Worm (Caenorhabditis elegans): ENCODE measurements around the gene rsr-2.

DNA sequence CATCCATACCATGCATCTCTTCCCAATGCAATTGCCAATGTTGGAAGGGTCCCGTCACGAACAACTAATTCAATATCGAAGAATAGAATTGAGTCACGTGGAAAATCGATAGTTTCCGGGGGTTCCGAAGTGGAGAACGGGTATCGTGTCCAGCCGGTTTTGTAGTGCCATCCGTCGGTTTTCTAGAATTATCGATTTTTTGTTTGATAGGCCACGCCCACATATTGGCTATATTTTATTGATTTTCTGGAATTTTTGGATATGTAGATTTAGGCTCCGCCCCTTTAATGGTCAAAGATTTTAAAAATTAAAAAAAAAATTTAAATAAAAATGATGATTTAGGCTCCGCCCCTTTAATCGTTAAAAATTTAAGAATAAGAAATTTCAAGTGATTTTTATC is 25.9 kb upstream of the rsr-2 start:
- no peak for TF ChIP-seq hlh-1 (tag; optimal IDR thresholded peaks at IDR 0.05)
- no peak for TF ChIP-seq snpc-4 (tag; optimal IDR thresholded peaks at IDR 0.05)
- no peak for TF ChIP-seq nhr-12 (tag; optimal IDR thresholded peaks at IDR 0.05)
- no peak for TF ChIP-seq nhr-237 (tag; optimal IDR thresholded peaks at IDR 0.05)
- TF ChIP-seq nhr-76 (tag; optimal IDR thresholded peaks at IDR 0.05) = no peak
- no peak for TF ChIP-seq cnd-1 (tag; optimal IDR thresholded peaks at IDR 0.05)
- no peak for TF ChIP-seq lsy-2 (tag; optimal IDR thresholded peaks at IDR 0.05)
- TF ChIP-seq blmp-1 (tag; optimal IDR thresholded peaks at IDR 0.05) = no peak
- no peak for TF ChIP-seq pha-4 (tag; optimal IDR thresholded peaks at IDR 0.05)
- TF ChIP-seq lin-32 (GFP tag; optimal IDR thresholded peaks at IDR 0.05) = no peak
